Fruit fly (Drosophila melanogaster) whole organism, adult: ENCODE results near the gene CG7208.

ENCODE experiments used
- CG14711 ChIP-seq: fragments of 200-800 bp; sonication (Bioruptor generic); optimal IDR thresholded peaks from 2 replicates; lab custom pipeline; 2018; ENCODE audit warnings: missing biosample characterization, mild to moderate bottlenecking, missing genetic modification characterization, moderate library complexity
- CG1620 ChIP-seq: fragments of 200-800 bp; sonication (Bioruptor generic); optimal IDR thresholded peaks from 2 replicates; lab custom pipeline; 2016; ENCODE audit warnings: missing biosample characterization, missing genetic modification characterization
- CG33017 ChIP-seq: fragments of 200-800 bp; sonication (Bioruptor generic); optimal IDR thresholded peaks from 2 replicates; lab custom pipeline; 2018; ENCODE audit warnings: missing biosample characterization, mild to moderate bottlenecking, missing genetic modification characterization, moderate library complexity
- CG7045 ChIP-seq: fragments of 200-800 bp; sonication (Bioruptor generic); optimal IDR thresholded peaks from 2 replicates; lab custom pipeline; 2017; ENCODE audit warnings: missing biosample characterization, mild to moderate bottlenecking, missing genetic modification characterization
- CG7101 ChIP-seq: fragments of 200-800 bp; sonication (Bioruptor generic); optimal IDR thresholded peaks from 2 replicates; lab custom pipeline; 2018; ENCODE audit warnings: missing biosample characterization, mild to moderate bottlenecking, missing genetic modification characterization, moderate library complexity
- Clk ChIP-seq: fragments of 200-800 bp; sonication (Bioruptor generic); optimal IDR thresholded peaks from 2 replicates; lab custom pipeline; 2017; ENCODE audit warnings: missing biosample characterization, missing genetic modification characterization
- Crg-1 ChIP-seq: fragments of 200-800 bp; sonication (Bioruptor generic); optimal IDR thresholded peaks from 2 replicates; lab custom pipeline; 2016; ENCODE audit warnings: missing biosample characterization, missing genetic modification characterization
- Mnt ChIP-seq: fragments of 200-800 bp; sonication (Bioruptor generic); optimal IDR thresholded peaks from 2 replicates; lab custom pipeline; 2016; ENCODE audit warnings: missing biosample characterization, mild to moderate bottlenecking, missing genetic modification characterization
- bab1 ChIP-seq: fragments of 200-800 bp; sonication (Bioruptor generic); optimal IDR thresholded peaks from 3 replicates; lab custom pipeline; 2019; ENCODE audit warnings: missing biosample characterization, mild to moderate bottlenecking, missing genetic modification characterization, moderate library complexity
- cnc ChIP-seq, 2 experiments: fragments of >200 bp; optimal IDR thresholded peaks; 2 replicates each; lab custom pipeline; 2017
- kay ChIP-seq: fragments of 200-800 bp; sonication (Bioruptor generic); peaks from one replicate; lab custom pipeline; 2016; ENCODE audit warnings: missing biosample characterization, missing genetic modification characterization, borderline replicate concordance
- ovo ChIP-seq: fragments of 200-800 bp; sonication (Bioruptor generic); optimal IDR thresholded peaks from 2 replicates; lab custom pipeline; 2016; ENCODE audit warnings: missing biosample characterization, missing genetic modification characterization
- toe ChIP-seq: fragments of 200-800 bp; sonication (Bioruptor generic); optimal IDR thresholded peaks from 2 replicates; lab custom pipeline; 2016; ENCODE audit warnings: missing biosample characterization, missing genetic modification characterization

DNA sequence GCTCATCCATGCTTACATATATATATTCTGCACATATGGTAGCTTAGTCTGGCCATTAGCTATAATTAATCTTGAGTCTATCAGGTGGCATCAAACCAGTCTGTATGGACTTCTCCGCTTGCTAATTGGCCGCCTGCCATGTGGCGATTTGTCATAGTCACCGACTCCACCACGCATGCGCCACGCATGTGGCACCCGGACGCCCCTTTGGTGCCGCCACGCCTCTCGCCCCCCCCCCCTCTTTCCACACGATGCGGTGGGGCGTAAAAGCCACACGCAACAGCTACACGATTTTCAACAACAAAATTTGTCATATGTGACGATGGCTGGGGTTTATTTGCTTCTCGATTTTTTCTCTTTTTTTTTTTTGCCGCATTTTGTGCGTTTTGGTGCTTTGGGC is 31.8 kb downstream of the CG7208 start:
- TF ChIP-seq CG7101 (tag; lab: Kevin White, UChicago), result no peak
- no peak for TF ChIP-seq Mnt
- TF ChIP-seq ovo, result no peak
- no peak for TF ChIP-seq CG33017 (tag; lab: Kevin White, UChicago)
- TF ChIP-seq CG7045 (GFP tag; lab: Kevin White, UChicago), result no peak
- TF ChIP-seq Crg-1 (GFP tag; lab: Kevin White, UChicago), result no peak
- no peak for TF ChIP-seq kay (GFP tag; lab: Kevin White, UChicago)
- no peak for TF ChIP-seq CG1620 (GFP tag; lab: Kevin White, UChicago)
- no peak for TF ChIP-seq bab1 (GFP tag; lab: Kevin White, UChicago)
- no peak for TF ChIP-seq Clk
- TF ChIP-seq toe (GFP tag; lab: Kevin White, UChicago), result no peak
- TF ChIP-seq CG14711 (tag; lab: Kevin White, UChicago), result no peak
- no peak for TF ChIP-seq cnc (optimal IDR thresholded peaks at IDR 0.05; lab: Kevin White, UChicago)
